Worm (Caenorhabditis elegans) whole organism, L4 larva: ENCODE measurements around the gene nspf-2.
A peak's percentile ranks its signal among the peaks of the same experiment; 100 is the strongest.

ENCODE experiments used
- D1046.2 ChIP-seq: fragments of 200-800 bp; sonication (Bioruptor generic); IDR thresholded peaks from 2 replicates; pipeline ENCODE4 v1.3.6; 2022; ENCODE audit warnings: missing genetic modification characterization, missing compliant biosample characterization
- F10B5.3 ChIP-seq: sonication (generic microtip); optimal IDR thresholded peaks from 2 replicates; lab custom pipeline; 2016; ENCODE audit warnings: mild to moderate bottlenecking, missing genetic modification characterization, missing compliant biosample characterization
- F49E8.2 ChIP-seq: sonication (generic microtip); optimal IDR thresholded peaks from 2 replicates; lab custom pipeline; 2016; ENCODE audit warnings: missing compliant biosample characterization, mild to moderate bottlenecking, missing genetic modification characterization, borderline replicate concordance
- Y48G9A.11 ChIP-seq: fragments of 200-800 bp; sonication (Bioruptor generic); IDR thresholded peaks from 2 replicates; pipeline ENCODE4 v1.3.6; 2022; ENCODE audit warnings: missing genetic modification reagents, missing genetic modification characterization, missing compliant biosample characterization
- Y75B8A.6 ChIP-seq: fragments of 200-800 bp; sonication (Bioruptor generic); IDR thresholded peaks from 2 replicates; pipeline ENCODE4 v1.3.6; 2022; ENCODE audit warnings: missing genetic modification reagents, missing genetic modification characterization, missing compliant biosample characterization
- ZK337.2 ChIP-seq: fragments of 200-800 bp; sonication (Bioruptor generic); IDR thresholded peaks from 2 replicates; pipeline ENCODE4 v1.3.6; 2022; ENCODE audit warnings: missing genetic modification reagents, missing genetic modification characterization, missing compliant biosample characterization
- ZK546.5 ChIP-seq, 2 experiments: sonication (generic microtip); optimal IDR thresholded peaks; 2 replicates each; lab custom pipeline; 2017; ENCODE audit warnings: missing biosample characterization in 2 of 2, missing genetic modification characterization in 2 of 2
- aha-1 ChIP-seq: fragments of 150-350 bp; peaks from one replicate; lab custom pipeline; 2014; ENCODE audit warnings: missing biosample characterization, missing genetic modification characterization
- aly-2 ChIP-seq: sonication (generic microtip); optimal IDR thresholded peaks from 2 replicates; lab custom pipeline; 2018; ENCODE audit warnings: missing biosample characterization, missing genetic modification characterization
- ceh-20 ChIP-seq: fragments of 200-800 bp; sonication (Bioruptor generic); IDR thresholded peaks from 2 replicates; pipeline ENCODE4 v1.3.6; 2022; ENCODE audit warnings: missing genetic modification reagents, missing genetic modification characterization, missing compliant biosample characterization
- ceh-28 ChIP-seq: fragments of 150-350 bp; optimal IDR thresholded peaks from 2 replicates; lab custom pipeline; 2014; ENCODE audit warnings: missing biosample characterization, missing genetic modification reagents, missing genetic modification characterization
- daf-19 ChIP-seq: fragments of 200-800 bp; sonication (Bioruptor generic); conservative IDR thresholded peaks from 2 replicates; pipeline ENCODE4 v1.3.6; 2022; ENCODE audit warnings: missing genetic modification characterization, missing compliant biosample characterization
- egl-43 ChIP-seq: fragments of 200-800 bp; sonication (Bioruptor generic); IDR thresholded peaks from 2 replicates; pipeline ENCODE4 v1.3.6; 2022; ENCODE audit warnings: missing genetic modification reagents, missing genetic modification characterization, missing compliant biosample characterization
- fos-1 ChIP-seq: fragments of 150-350 bp; optimal IDR thresholded peaks from 2 replicates; lab custom pipeline; 2014; ENCODE audit warnings: missing biosample characterization, missing genetic modification characterization
- hlh-11 ChIP-seq: fragments of 200-800 bp; sonication (Bioruptor generic); optimal IDR thresholded peaks from 2 replicates; lab custom pipeline; 2018; ENCODE audit warnings: mild to moderate bottlenecking, missing genetic modification characterization, missing compliant biosample characterization
- hlh-30 ChIP-seq: sonication (generic microtip); optimal IDR thresholded peaks from 2 replicates; lab custom pipeline; 2017; ENCODE audit warnings: antibody characterized with exemption, mild to moderate bottlenecking, missing genetic modification characterization, missing compliant biosample characterization; ENCODE audit not compliant: insufficient read depth
- lin-13 ChIP-seq: fragments of 150-350 bp; optimal IDR thresholded peaks from 2 replicates; lab custom pipeline; 2014; ENCODE audit warnings: missing biosample characterization, missing genetic modification reagents, missing genetic modification characterization
- lin-38 ChIP-seq: fragments of 200-800 bp; sonication (Bioruptor generic); IDR thresholded peaks from 2 replicates; pipeline ENCODE4 v1.3.6; 2022; ENCODE audit warnings: missing genetic modification reagents, missing genetic modification characterization, missing compliant biosample characterization
- lsy-2 ChIP-seq, 2 experiments: fragments of 150-350 bp in 1 of 2; sonication (generic microtip) in 1 of 2; optimal IDR thresholded peaks; 2 replicates each; lab custom pipeline; 2014 to 2017; ENCODE audit warnings: missing biosample characterization in 2 of 2, missing genetic modification characterization in 2 of 2
- madf-5 ChIP-seq, 2 experiments: fragments of 200-800 bp; sonication (Bioruptor generic); IDR thresholded peaks; 2 replicates each; pipeline ENCODE4 v1.3.6; 2022; ENCODE audit warnings: missing compliant biosample characterization in 2 of 2, missing genetic modification characterization in 2 of 2
- mdt-29 ChIP-seq: fragments of 200-800 bp; sonication (Bioruptor generic); IDR thresholded peaks from 2 replicates; pipeline ENCODE4 v1.3.6; 2022; ENCODE audit warnings: missing genetic modification reagents, missing genetic modification characterization, missing compliant biosample characterization
- mxl-2 ChIP-seq: fragments of 200-800 bp; sonication (Bioruptor generic); conservative IDR thresholded peaks from 2 replicates; pipeline ENCODE4 v1.3.6; 2022; ENCODE audit warnings: missing genetic modification reagents, missing genetic modification characterization, missing compliant biosample characterization
- nhr-102 ChIP-seq: sonication (generic microtip); optimal IDR thresholded peaks from 2 replicates; lab custom pipeline; 2016; ENCODE audit warnings: mild to moderate bottlenecking, missing genetic modification characterization, moderate library complexity, missing compliant biosample characterization
- nhr-28 ChIP-seq: fragments of 150-350 bp; optimal IDR thresholded peaks from 2 replicates; lab custom pipeline; 2014; ENCODE audit warnings: missing biosample characterization, missing genetic modification characterization
- nhr-42 ChIP-seq: fragments of 200-800 bp; sonication (Bioruptor generic); IDR thresholded peaks from 2 replicates; pipeline ENCODE4 v1.3.6; 2022; ENCODE audit warnings: missing genetic modification characterization, missing compliant biosample characterization
- pha-4 ChIP-seq, 2 experiments: fragments of 150-350 bp in 1 of 2; fragments of 200-800 bp in 1 of 2; sonication (Bioruptor generic) in 1 of 2; IDR thresholded peaks in 1 of 2; optimal IDR thresholded peaks in 1 of 2; 2 replicates each; pipeline versions ENCODE4 v1.3.6 to Lab custom; 2014 to 2022; ENCODE audit warnings: missing genetic modification characterization in 2 of 2, missing genetic modification reagents in 2 of 2, missing biosample characterization in 1 of 2, missing compliant biosample characterization in 1 of 2
- php-3 ChIP-seq: fragments of 200-800 bp; sonication (Bioruptor generic); IDR thresholded peaks from 2 replicates; pipeline ENCODE4 v1.3.6; 2022; ENCODE audit warnings: missing genetic modification reagents, missing genetic modification characterization, missing compliant biosample characterization
- set-16 ChIP-seq: fragments of 200-800 bp; sonication (Bioruptor generic); IDR thresholded peaks from 2 replicates; pipeline ENCODE4 v1.3.6; 2022; ENCODE audit warnings: missing genetic modification reagents, missing genetic modification characterization, missing compliant biosample characterization
- snpc-1.2 ChIP-seq: fragments of 200-800 bp; sonication (Bioruptor generic); IDR thresholded peaks from 2 replicates; pipeline ENCODE4 v1.3.6; 2022; ENCODE audit warnings: missing genetic modification reagents, missing genetic modification characterization, missing compliant biosample characterization
- spr-1 ChIP-seq: sonication (generic microtip); optimal IDR thresholded peaks from 2 replicates; lab custom pipeline; 2016; ENCODE audit warnings: mild to moderate bottlenecking, missing genetic modification characterization, missing compliant biosample characterization
- unc-130 ChIP-seq: sonication (generic microtip); optimal IDR thresholded peaks from 2 replicates; lab custom pipeline; 2016; ENCODE audit warnings: missing genetic modification reagents, missing genetic modification characterization, missing compliant biosample characterization
- unc-62 ChIP-seq, 3 experiments: fragments of 150-350 bp in 1 of 3; sonication (generic microtip); optimal IDR thresholded peaks in 2 of 3; peaks in 1 of 3; 1 replicate in 1 of 3; 2 replicates in 2 of 3; lab custom pipeline; 2014 to 2017; ENCODE audit warnings: missing biosample characterization in 3 of 3, missing genetic modification characterization in 3 of 3, missing genetic modification reagents in 3 of 3, missing genotype in 1 of 3
- zfp-3 ChIP-seq: fragments of 200-800 bp; sonication (Bioruptor generic); conservative IDR thresholded peaks from 2 replicates; pipeline ENCODE4 v1.3.6; 2022; ENCODE audit warnings: missing genetic modification reagents, missing genetic modification characterization, missing compliant biosample characterization
- ztf-11 ChIP-seq: fragments of 150-350 bp; optimal IDR thresholded peaks from 2 replicates; lab custom pipeline; 2014; ENCODE audit warnings: missing biosample characterization, missing genetic modification characterization

The nspf-2 gene

ce11 chrII:2710919-2711318 is 22.2 kb downstream of the nspf-2 start, which contains the start of gene T05A8.2:
Gene T05A8.2, minus strand, starts transcription at chrII:2711019.
- TF ChIP-seq spr-1 (tag; lab: Kevin White, UChicago) (no peak), unc-62 (GFP tag; optimal IDR thresholded peaks at IDR 0.05 in 1 of 2; lab: Kevin White, UChicago) (peak in 1 of 2 experiments; percentile 35), unc-62 (tag; optimal IDR thresholded peaks at IDR 0.05; lab: Kevin White, UChicago) (no peak), aly-2 (tag; lab: Kevin White, UChicago) (no peak), lin-38 (GFP tag; lab: Robert Waterston, UW) (no peak), F10B5.3 (tag; lab: Kevin White, UChicago) (no peak), ztf-11 (tag; lab: Kevin White, UChicago) (no peak)

- TF ChIP-seq set-16 (GFP tag; lab: Robert Waterston, UW) (0 out of 2 replicates have a peak, but pooled peaks have one; percentile 1), F10B5.3 (tag; lab: Kevin White, UChicago) (no peak), aha-1 (tag; lab: Kevin White, UChicago) (peak; percentile 12)
Measured at ce11 chrII:2717335-2717734, 28.6 kb downstream of the nspf-2 start, which contains the start of gene T05A8.3. Gene T05A8.3, minus strand, starts transcription at chrII:2717435.

ce11 chrII:2719212-2719611 is 30.5 kb downstream of the nspf-2 start:
- TF ChIP-seq ceh-20 (GFP tag; lab: Robert Waterston, UW): no peak
- peak in 1 of 2 experiments; percentile 28 for TF ChIP-seq unc-62 (GFP tag; optimal IDR thresholded peaks at IDR 0.05 in 1 of 2; lab: Kevin White, UChicago)
- TF ChIP-seq unc-62 (tag; optimal IDR thresholded peaks at IDR 0.05; lab: Kevin White, UChicago): no peak
- TF ChIP-seq hlh-11 (tag; lab: Kevin White, UChicago): no peak
- TF ChIP-seq daf-19 (GFP tag; lab: Robert Waterston, UW): no peak
- TF ChIP-seq fos-1 (tag; lab: Kevin White, UChicago): no peak
- peak; percentile 87 for TF ChIP-seq set-16 (GFP tag; lab: Robert Waterston, UW)
- TF ChIP-seq php-3 (GFP tag; lab: Robert Waterston, UW): no peak
- no peak for TF ChIP-seq ceh-28 (tag; lab: Kevin White, UChicago)
- no peak for TF ChIP-seq zfp-3 (GFP tag; lab: Robert Waterston, UW)
- no peak for TF ChIP-seq D1046.2 (GFP tag; lab: Robert Waterston, UW)
- no peak for TF ChIP-seq madf-5 (GFP tag; IDR thresholded peaks at IDR 0.05; lab: Robert Waterston, UW)
- TF ChIP-seq Y75B8A.6: no peak
- no peak for TF ChIP-seq lsy-2 (tag; optimal IDR thresholded peaks at IDR 0.05; lab: Kevin White, UChicago)
- TF ChIP-seq lin-38 (GFP tag; lab: Robert Waterston, UW): no peak
- TF ChIP-seq Y48G9A.11 (GFP tag; lab: Robert Waterston, UW): no peak
- TF ChIP-seq ZK546.5 (tag; optimal IDR thresholded peaks at IDR 0.05; lab: Kevin White, UChicago): no peak
- TF ChIP-seq pha-4 (GFP tag; IDR thresholded peaks at IDR 0.05; lab: Robert Waterston, UW): no peak
- TF ChIP-seq pha-4 (tag; optimal IDR thresholded peaks at IDR 0.05; lab: Kevin White, UChicago): no peak
- 0 out of 2 replicates have a peak, but pooled peaks have one; percentile 22 for TF ChIP-seq snpc-1.2 (GFP tag; lab: Robert Waterston, UW)

DNA sequence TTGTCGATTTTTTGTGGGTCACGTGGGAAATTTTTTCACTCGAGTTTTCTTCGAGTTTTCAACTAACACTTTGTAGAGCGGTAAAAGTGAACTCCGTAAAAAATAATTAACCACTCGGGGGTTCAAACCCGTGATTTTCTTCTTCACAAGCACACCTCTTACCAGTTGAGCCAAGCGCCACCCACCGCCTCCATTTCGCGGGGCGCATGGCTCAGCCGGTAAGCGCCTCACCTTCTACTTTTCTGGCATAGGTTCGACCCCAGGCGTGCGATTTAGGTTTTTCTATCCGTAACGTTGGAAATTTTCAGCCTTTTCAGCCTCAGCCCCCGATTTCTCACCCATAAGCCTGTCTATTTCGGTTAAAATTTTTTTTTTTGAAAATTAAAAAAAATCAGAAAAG is 33.3 kb downstream of the nspf-2 start:
- TF ChIP-seq unc-130 (no peak), mdt-29 (no peak), ZK337.2 (GFP tag; lab: Robert Waterston, UW) (no peak), F49E8.2 (no peak), mxl-2 (GFP tag; lab: Robert Waterston, UW) (no peak), egl-43 (no peak), set-16 (GFP tag; lab: Robert Waterston, UW) (no peak; the same call in 1 of the 2 replicates), hlh-30 (no peak), nhr-42 (no peak), daf-19 (GFP tag; lab: Robert Waterston, UW) (no peak), aha-1 (tag; lab: Kevin White, UChicago) (no peak)

ce11 chrII:2725561-2725960 is 36.8 kb downstream of the nspf-2 start, which contains the start of the genes T05A8.11 and nep-2:
Gene T05A8.11, minus strand, starts transcription at chrII:2725661.
Gene nep-2, minus strand, starts transcription at chrII:2725752.
- TF ChIP-seq nhr-102 (tag; lab: Kevin White, UChicago) (no peak), madf-5 (GFP tag; IDR thresholded peaks at IDR 0.05; lab: Robert Waterston, UW) (no peak), nhr-28 (tag; lab: Kevin White, UChicago) (no peak), lin-13 (GFP tag; lab: Kevin White, UChicago) (no peak), set-16 (GFP tag; lab: Robert Waterston, UW) (0 out of 2 replicates have a peak, but pooled peaks have one; percentile 2)
- TF ChIP-seq, all 104 proteins: peak for 1
